Fruit fly (Drosophila melanogaster): Measurements from ENCODE around the gene CG5160.
A peak's percentile ranks its signal among the peaks of the same experiment; 100 is the strongest.

- no peak for TF ChIP-seq Crg-1 (GFP tag; optimal IDR thresholded peaks at IDR 0.05)
- peak; percentile 64 for TF ChIP-seq CG7101 (tag; optimal IDR thresholded peaks at IDR 0.05)
- TF ChIP-seq Hr96 (GFP tag; optimal IDR thresholded peaks at IDR 0.05), result peak; percentile 8
- TF ChIP-seq cnc (optimal IDR thresholded peaks at IDR 0.05), result no peak
- TF ChIP-seq tj (GFP tag; optimal IDR thresholded peaks at IDR 0.05), result peak; percentile 23
- TF ChIP-seq CG7045 (GFP tag; optimal IDR thresholded peaks at IDR 0.05), result no peak
- no peak for TF ChIP-seq cic (GFP tag; optimal IDR thresholded peaks at IDR 0.05)
- no peak for TF ChIP-seq CG11617 (GFP tag; optimal IDR thresholded peaks at IDR 0.05)
- peak; percentile 6 for TF ChIP-seq pad (GFP tag; optimal IDR thresholded peaks at IDR 0.05)
- peak; percentile 36 for TF ChIP-seq CG1620 (GFP tag; optimal IDR thresholded peaks at IDR 0.05)
Measured at dm6 chr2L:7426326-7427066, 27.9 kb upstream of the CG5160 start, which contains the start of gene muc.
